Worm (Caenorhabditis elegans) whole organism, young adult: ENCODE results near the gene tag-273.

Experiments used
- B0019.2 ChIP-seq: fragments of 200-800 bp; sonication (Bioruptor generic); conservative IDR thresholded peaks from 2 replicates; pipeline ENCODE4 v1.3.6; 2022; ENCODE audit warnings: missing genetic modification reagents, missing genetic modification characterization, missing compliant biosample characterization
- B0336.3 ChIP-seq: fragments of 200-800 bp; sonication (Bioruptor generic); IDR thresholded peaks from 2 replicates; pipeline ENCODE4 v1.3.6; 2022; ENCODE audit warnings: missing genetic modification characterization, missing compliant biosample characterization
- D2030.7 ChIP-seq: fragments of 200-800 bp; sonication (Bioruptor generic); IDR thresholded peaks from 2 replicates; pipeline ENCODE4 v1.3.6; 2022; ENCODE audit warnings: missing genetic modification reagents, missing genetic modification characterization, missing compliant biosample characterization
- F22D6.2 ChIP-seq: sonication (generic microtip); optimal IDR thresholded peaks from 2 replicates; lab custom pipeline; 2016; ENCODE audit warnings: mild to moderate bottlenecking, missing genetic modification characterization, missing compliant biosample characterization
- F33H1.4 ChIP-seq: fragments of 200-800 bp; sonication (Bioruptor generic); IDR thresholded peaks from 2 replicates; pipeline ENCODE4 v1.3.6; 2022; ENCODE audit warnings: missing genetic modification reagents, missing genetic modification characterization, missing compliant biosample characterization
- F39B2.1 ChIP-seq: fragments of 200-800 bp; sonication (Bioruptor generic); IDR thresholded peaks from 2 replicates; pipeline ENCODE4 v1.3.6; 2022; ENCODE audit warnings: missing genetic modification reagents, missing genetic modification characterization, missing compliant biosample characterization
- F52B5.7 ChIP-seq: sonication (generic microtip); optimal IDR thresholded peaks from 2 replicates; lab custom pipeline; 2016; ENCODE audit warnings: mild to moderate bottlenecking, missing genetic modification characterization, missing compliant biosample characterization
- F57C9.4 ChIP-seq: sonication (generic microtip); optimal IDR thresholded peaks from 2 replicates; lab custom pipeline; 2017; ENCODE audit warnings: mild to moderate bottlenecking, missing genetic modification characterization, missing compliant biosample characterization
- Y56A3A.18 ChIP-seq: fragments of 200-800 bp; sonication (Bioruptor generic); IDR thresholded peaks from 2 replicates; pipeline ENCODE4 v1.3.6; 2022; ENCODE audit warnings: missing genetic modification reagents, missing genetic modification characterization, missing compliant biosample characterization
- aptf-2 ChIP-seq: fragments of 200-800 bp; sonication (Bioruptor generic); conservative IDR thresholded peaks from 2 replicates; pipeline ENCODE4 v1.3.6; 2022; ENCODE audit warnings: missing genetic modification reagents, missing genetic modification characterization, missing compliant biosample characterization
- attf-3 ChIP-seq: fragments of 200-800 bp; sonication (Bioruptor generic); conservative IDR thresholded peaks from 2 replicates; pipeline ENCODE4 v1.3.6; 2022; ENCODE audit warnings: missing genetic modification reagents, missing genetic modification characterization, missing compliant biosample characterization
- attf-6 ChIP-seq: fragments of 200-800 bp; sonication (Bioruptor generic); IDR thresholded peaks from 2 replicates; pipeline ENCODE4 v1.3.6; 2022; ENCODE audit warnings: missing genetic modification reagents, missing genetic modification characterization, missing compliant biosample characterization
- ccch-3 ChIP-seq: fragments of 200-800 bp; sonication (Bioruptor generic); optimal IDR thresholded peaks from 2 replicates; lab custom pipeline; 2018; ENCODE audit warnings: mild to moderate bottlenecking, missing genetic modification characterization, missing compliant biosample characterization
- cebp-2 ChIP-seq: fragments of 200-800 bp; sonication (Bioruptor generic); IDR thresholded peaks from 2 replicates; pipeline ENCODE4 v1.3.6; 2022; ENCODE audit warnings: missing genetic modification characterization, missing compliant biosample characterization
- ceh-100 ChIP-seq: fragments of 200-800 bp; sonication (Bioruptor generic); IDR thresholded peaks from 2 replicates; pipeline ENCODE4 v1.3.6; 2022; ENCODE audit warnings: missing genetic modification reagents, missing genetic modification characterization, missing compliant biosample characterization
- dox-1 ChIP-seq: fragments of 200-800 bp; sonication (Bioruptor generic); IDR thresholded peaks from 2 replicates; pipeline ENCODE4 v1.3.6; 2022; ENCODE audit warnings: missing genetic modification reagents, missing genetic modification characterization, missing compliant biosample characterization
- ekl-4 ChIP-seq: fragments of 200-800 bp; sonication (Bioruptor generic); IDR thresholded peaks from 2 replicates; pipeline ENCODE4 v1.3.6; 2022; ENCODE audit warnings: missing genetic modification reagents, missing genetic modification characterization, missing compliant biosample characterization
- ets-4 ChIP-seq: fragments of 200-800 bp; sonication (Bioruptor generic); optimal IDR thresholded peaks from 2 replicates; lab custom pipeline; 2018; ENCODE audit warnings: mild to moderate bottlenecking, missing genetic modification characterization, missing compliant biosample characterization
- hmg-1.2 ChIP-seq: fragments of 200-800 bp; sonication (Bioruptor generic); IDR thresholded peaks from 2 replicates; pipeline ENCODE4 v1.3.6; 2022; ENCODE audit warnings: missing genetic modification reagents, missing genetic modification characterization, missing compliant biosample characterization
- hmg-20 ChIP-seq: fragments of 200-800 bp; sonication (Bioruptor generic); IDR thresholded peaks from 2 replicates; pipeline ENCODE4 v1.3.6; 2022; ENCODE audit warnings: missing genetic modification reagents, missing genetic modification characterization, missing compliant biosample characterization
- lag-1 ChIP-seq: fragments of 200-800 bp; sonication (Bioruptor generic); IDR thresholded peaks from 2 replicates; pipeline ENCODE4 v1.3.6; 2022; ENCODE audit warnings: missing genetic modification reagents, missing genetic modification characterization, missing compliant biosample characterization
- lin-26 ChIP-seq: fragments of 200-800 bp; sonication (Bioruptor generic); IDR thresholded peaks from 2 replicates; pipeline ENCODE4 v1.3.6; 2022; ENCODE audit warnings: missing genetic modification reagents, missing genetic modification characterization, missing compliant biosample characterization
- lin-54 ChIP-seq: fragments of 200-800 bp; sonication (Bioruptor generic); optimal IDR thresholded peaks from 2 replicates; lab custom pipeline; 2018; ENCODE audit warnings: mild to moderate bottlenecking, missing genetic modification characterization, missing compliant biosample characterization
- lir-1 ChIP-seq: fragments of 200-800 bp; sonication (Bioruptor generic); conservative IDR thresholded peaks from 2 replicates; pipeline ENCODE4 v1.3.6; 2022; ENCODE audit warnings: missing genetic modification reagents, missing genetic modification characterization, missing compliant biosample characterization
- lsl-1 ChIP-seq: fragments of 200-800 bp; sonication (Bioruptor generic); optimal IDR thresholded peaks from 2 replicates; lab custom pipeline; 2018; ENCODE audit warnings: mild to moderate bottlenecking, missing genetic modification characterization, moderate library complexity, missing compliant biosample characterization
- lsy-27 ChIP-seq: sonication (generic microtip); optimal IDR thresholded peaks from 2 replicates; lab custom pipeline; 2017; ENCODE audit warnings: missing genetic modification characterization, mild to moderate bottlenecking, missing compliant biosample characterization, antibody characterized with exemption, missing genotype, borderline replicate concordance; ENCODE audit not compliant: insufficient read depth
- madf-3 ChIP-seq: fragments of 200-800 bp; sonication (Bioruptor generic); IDR thresholded peaks from 2 replicates; pipeline ENCODE4 v1.3.6; 2022; ENCODE audit warnings: missing genetic modification reagents, missing genetic modification characterization, missing compliant biosample characterization
- madf-8 ChIP-seq: fragments of 200-800 bp; sonication (Bioruptor generic); conservative IDR thresholded peaks from 2 replicates; pipeline ENCODE4 v1.3.6; 2022; ENCODE audit warnings: missing genetic modification reagents, missing genetic modification characterization, missing compliant biosample characterization
- nfya-1 ChIP-seq: sonication (generic microtip); optimal IDR thresholded peaks from 2 replicates; lab custom pipeline; 2017; ENCODE audit warnings: antibody characterized with exemption, missing compliant biosample characterization, missing genetic modification characterization, borderline replicate concordance; ENCODE audit not compliant: insufficient read depth
- nfya-2 ChIP-seq: fragments of 200-800 bp; sonication (Bioruptor generic); IDR thresholded peaks from 2 replicates; pipeline ENCODE4 v1.3.6; 2022; ENCODE audit warnings: missing genetic modification reagents, missing genetic modification characterization, missing compliant biosample characterization
- nfyb-1 ChIP-seq: fragments of 200-800 bp; sonication (Bioruptor generic); IDR thresholded peaks from 2 replicates; pipeline ENCODE4 v1.3.6; 2022; ENCODE audit warnings: missing genetic modification reagents, missing genetic modification characterization, missing compliant biosample characterization
- pbrm-1 ChIP-seq: fragments of 200-800 bp; sonication (Bioruptor generic); IDR thresholded peaks from 2 replicates; pipeline ENCODE4 v1.3.6; 2022; ENCODE audit warnings: missing genetic modification reagents, missing genetic modification characterization, missing compliant biosample characterization
- rcor-1 ChIP-seq: fragments of 200-800 bp; sonication (Bioruptor generic); IDR thresholded peaks from 2 replicates; pipeline ENCODE4 v1.3.6; 2022; ENCODE audit warnings: missing genetic modification reagents, missing genetic modification characterization, missing compliant biosample characterization
- rec-8 ChIP-seq, 2 experiments: sonication (generic microtip); optimal IDR thresholded peaks; 2 replicates each; lab custom pipeline; 2016; ENCODE audit warnings: mild to moderate bottlenecking in 2 of 2, missing genetic modification characterization in 2 of 2, missing genetic modification reagents in 2 of 2, missing genotype in 2 of 2, missing biosample characterization in 1 of 2, missing compliant biosample characterization in 1 of 2, moderate library complexity in 1 of 2
- snpc-1.3 ChIP-seq: sonication (generic microtip); optimal IDR thresholded peaks from 2 replicates; lab custom pipeline; 2017; ENCODE audit warnings: missing genetic modification characterization, mild to moderate bottlenecking, missing compliant biosample characterization, antibody characterized with exemption, moderate library complexity, missing genotype, missing genetic modification reagents; ENCODE audit not compliant: insufficient read depth
- snpc-3.4 ChIP-seq: sonication (generic microtip); optimal IDR thresholded peaks from 2 replicates; lab custom pipeline; 2017; ENCODE audit warnings: missing genetic modification characterization, mild to moderate bottlenecking, missing compliant biosample characterization, antibody characterized with exemption, moderate library complexity, missing genotype, missing genetic modification reagents
- snpc-4 ChIP-seq, 5 experiments: fragments of 150-350 bp in 1 of 5; sonication (generic microtip) in 4 of 5; optimal IDR thresholded peaks; 2 replicates each; lab custom pipeline; 2014 to 2018; ENCODE audit warnings: missing genetic modification characterization in 5 of 5, missing biosample characterization in 3 of 5, antibody characterized with exemption in 2 of 5, mild to moderate bottlenecking in 2 of 5, missing compliant biosample characterization in 2 of 5, missing genotype in 2 of 5, moderate library complexity in 2 of 5, missing genetic modification reagents in 1 of 5
- tbp1 ChIP-seq: fragments of 200-800 bp; sonication (Bioruptor generic); optimal IDR thresholded peaks from 2 replicates; lab custom pipeline; 2018; ENCODE audit warnings: mild to moderate bottlenecking, missing genetic modification characterization, missing compliant biosample characterization
- xnd-1 ChIP-seq: sonication (generic microtip); optimal IDR thresholded peaks from 2 replicates; lab custom pipeline; 2016; ENCODE audit warnings: missing genotype, missing genetic modification reagents, missing genetic modification characterization, missing compliant biosample characterization
- ztf-25 ChIP-seq: fragments of 200-800 bp; sonication (Bioruptor generic); IDR thresholded peaks from 2 replicates; pipeline ENCODE4 v1.3.6; 2022; ENCODE audit warnings: missing genetic modification reagents, missing genetic modification characterization, missing compliant biosample characterization

The tag-273 gene

ce11 chrIV:14530031-14530430, 25.1 kb upstream of the tag-273 start:
- TF ChIP-seq rec-8 (tag; optimal IDR thresholded peaks at IDR 0.05; lab: Kevin White, UChicago) (no peak), snpc-4 (GFP tag; optimal IDR thresholded peaks at IDR 0.05; lab: Kevin White, UChicago) (no peak), snpc-4 (tag; optimal IDR thresholded peaks at IDR 0.05; lab: Kevin White, UChicago) (peak in 1 of 4 experiments; percentile 60), F22D6.2 (tag; lab: Kevin White, UChicago) (no peak), hmg-1.2 (GFP tag; lab: Robert Waterston, UW) (peak; percentile 21; the same call in 1 of the 2 replicates)
- TF ChIP-seq, all 124 proteins: peak for 2

DNA sequence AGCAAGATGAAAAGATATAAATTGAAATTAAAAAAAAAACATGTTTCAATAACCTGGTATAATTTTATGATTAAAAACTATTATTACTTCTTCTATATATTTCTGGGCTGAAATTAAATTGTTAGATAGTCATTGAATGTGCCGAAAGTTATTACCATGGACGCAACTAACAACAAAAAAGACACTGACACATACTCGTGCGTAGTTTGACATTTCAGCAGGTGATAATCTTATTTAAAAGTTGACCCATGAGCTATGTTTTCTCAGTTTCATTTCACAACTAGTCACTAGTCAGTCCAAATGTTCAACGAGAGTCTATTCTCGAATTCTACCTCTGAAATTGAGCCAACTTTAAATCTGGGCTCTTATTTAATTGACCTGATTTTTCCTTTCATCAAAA, 23.8 kb upstream of the tag-273 start, which contains the start of gene T27E7.3:
T27E7.3 (plus strand) TSS at position 301 of the 400 bp plus-strand sequence.
- TF ChIP-seq nfya-1 (tag; lab: Kevin White, UChicago), result no peak
- TF ChIP-seq ccch-3 (GFP tag; lab: Kevin White, UChicago), result no peak
- no peak for TF ChIP-seq lin-26
- no peak for TF ChIP-seq F52B5.7 (tag; lab: Kevin White, UChicago)
- TF ChIP-seq lsy-27 (tag; lab: Kevin White, UChicago), result no peak
- TF ChIP-seq F57C9.4 (tag; lab: Kevin White, UChicago), result no peak
- TF ChIP-seq lag-1, result no peak
- TF ChIP-seq ets-4, result no peak
- TF ChIP-seq aptf-2 (GFP tag; lab: Robert Waterston, UW), result no peak

DNA sequence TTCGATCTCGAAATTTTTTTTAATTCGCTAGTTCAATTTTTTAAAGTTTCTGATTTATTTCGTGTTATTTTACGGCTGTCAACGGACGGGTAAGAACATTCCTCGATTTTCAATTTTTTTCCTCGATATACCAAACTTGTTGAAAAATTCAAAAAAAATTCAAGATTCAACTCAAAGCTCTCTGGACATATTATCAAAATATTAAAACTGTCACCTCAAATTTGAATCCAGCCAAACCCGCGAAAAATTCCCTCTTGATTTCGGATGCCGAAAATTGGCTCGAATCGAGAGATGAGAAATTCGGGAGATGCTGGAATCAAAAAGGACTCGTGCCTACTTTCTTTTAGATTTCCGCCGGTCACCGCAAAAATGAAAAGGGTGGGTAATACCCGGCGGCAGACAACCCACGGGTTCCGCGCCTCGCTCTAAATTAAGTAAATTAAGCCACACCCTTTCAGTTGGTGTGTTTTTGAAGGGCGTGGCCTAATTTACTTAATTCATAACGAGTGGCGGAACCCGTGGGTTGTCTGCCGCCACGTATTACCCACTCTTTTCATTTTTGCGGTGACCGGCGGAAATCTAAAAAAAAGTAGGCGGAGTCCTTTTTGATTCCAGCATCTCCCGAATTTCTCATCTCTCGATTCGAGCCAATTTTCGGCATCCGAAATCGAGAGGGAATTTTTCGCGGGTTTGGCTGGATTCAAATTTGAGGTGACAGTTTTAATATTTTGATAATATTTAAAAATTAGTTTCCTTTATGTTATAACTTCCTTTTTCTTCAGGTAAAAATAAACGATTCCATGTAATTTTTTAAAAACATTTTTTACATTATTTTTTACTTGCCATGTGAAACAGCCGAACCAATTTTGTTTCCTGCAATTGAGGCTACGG, 20.6 kb upstream of the tag-273 start:
- TF ChIP-seq madf-3 (GFP tag; lab: Robert Waterston, UW) (peak; percentile 75; the same call in 1 of the 2 replicates), cebp-2 (peak; percentile 91; the same call in 1 of the 2 replicates), dox-1 (GFP tag; lab: Robert Waterston, UW) (peak; percentile 86), hmg-20 (GFP tag; lab: Robert Waterston, UW) (peak; percentile 56; the same call in 1 of the 2 replicates), hmg-1.2 (GFP tag; lab: Robert Waterston, UW) (peak; percentile 84), rcor-1 (GFP tag; lab: Robert Waterston, UW) (peak; percentile 88), attf-3 (GFP tag; lab: Robert Waterston, UW) (peak; percentile 48; the same call in 1 of the 2 replicates), ceh-100 (peak; percentile 87), F39B2.1 (GFP tag; lab: Robert Waterston, UW) (0 out of 2 replicates have a peak, but pooled peaks have one; percentile 10), D2030.7 (GFP tag; lab: Robert Waterston, UW) (peak; percentile 97), B0336.3 (peak; percentile 52; the same call in 1 of the 2 replicates), snpc-1.3 (peak; percentile 8), B0019.2 (GFP tag; lab: Robert Waterston, UW) (peak; percentile 39; the same call in 1 of the 2 replicates), lin-54 (peak; percentile 26), Y56A3A.18 (peak; percentile 72), lir-1 (GFP tag; lab: Robert Waterston, UW) (0 out of 2 replicates have a peak, but pooled peaks have one; percentile 13), nfyb-1 (GFP tag; lab: Robert Waterston, UW) (peak; percentile 77), nfya-2 (GFP tag; lab: Robert Waterston, UW) (0 out of 2 replicates have a peak, but pooled peaks have one; percentile 55), tbp1 (peak; percentile 68), attf-6 (GFP tag; lab: Robert Waterston, UW) (peak; percentile 100), F33H1.4 (GFP tag; lab: Robert Waterston, UW) (peak; percentile 63), madf-8 (GFP tag; lab: Robert Waterston, UW) (peak; percentile 57), snpc-3.4 (tag; lab: Kevin White, UChicago) (peak; percentile 16), pbrm-1 (peak; percentile 99), lsl-1 (GFP tag; lab: Kevin White, UChicago) (peak; percentile 44), ztf-25 (0 out of 2 replicates have a peak, but pooled peaks have one; percentile 25), xnd-1 (peak; percentile 33), ekl-4 (peak; percentile 78)
